Fruit fly (Drosophila melanogaster): ENCODE measurements around the gene Hipk.
A peak's percentile ranks its signal among the peaks of the same experiment; 100 is the strongest.

The Hipk gene

dm6 chr3L:589290-590281 is 46.7 kb downstream of the Hipk start (continued):
- TF ChIP-seq scrt (GFP tag; optimal IDR thresholded peaks at IDR 0.05) (no peak), CG12104 (GFP tag; optimal IDR thresholded peaks at IDR 0.05) (peak; percentile 65), Ssrp (tag; optimal IDR thresholded peaks at IDR 0.05) (peak; percentile 84), CG6689 (GFP tag; IDR thresholded peaks at IDR 0.05) (peak; percentile 88), CG6683 (GFP tag; optimal IDR thresholded peaks at IDR 0.05) (peak; percentile 69), pho (GFP tag; optimal IDR thresholded peaks at IDR 0.05) (peak; percentile 87), Awh (GFP tag; IDR thresholded peaks at IDR 0.05) (peak; percentile 84), ssp (GFP tag; IDR thresholded peaks at IDR 0.05) (peak; percentile 75), Dp (GFP tag; optimal IDR thresholded peaks at IDR 0.05) (no peak), CG14050 (GFP tag; IDR thresholded peaks at IDR 0.05) (peak; percentile 85), caup (GFP tag; optimal IDR thresholded peaks at IDR 0.05; ENCODE audit: severe bottlenecking) (peak; percentile 86), hkb (optimal IDR thresholded peaks at IDR 0.05) (no peak), hkb (GFP tag; IDR thresholded peaks at IDR 0.05) (peak; percentile 89), CG31365 (tag; optimal IDR thresholded peaks at IDR 0.05) (peak; percentile 70), lbe (GFP tag; optimal IDR thresholded peaks at IDR 0.05) (no peak), en (GFP tag; optimal IDR thresholded peaks at IDR 0.05) (peak; percentile 87), ap (GFP tag; IDR thresholded peaks at IDR 0.05) (peak; percentile 81), row (GFP tag; IDR thresholded peaks at IDR 0.05) (peak; percentile 95), CG18619 (GFP tag; optimal IDR thresholded peaks at IDR 0.05) (peak; percentile 89), otp (GFP tag; IDR thresholded peaks at IDR 0.05) (peak; percentile 93), ftz-f1 (GFP tag; optimal IDR thresholded peaks at IDR 0.05) (peak; percentile 55), br (optimal IDR thresholded peaks at IDR 0.05) (no peak), mld (GFP tag; IDR thresholded peaks at IDR 0.05; ENCODE audit: partially characterized antibody) (no peak), trh (GFP tag; optimal IDR thresholded peaks at IDR 0.05) (peak; percentile 70), CG12942 (GFP tag; optimal IDR thresholded peaks at IDR 0.05) (peak; percentile 74), dati (GFP tag; IDR thresholded peaks at IDR 0.05) (peak; percentile 83), CG1529 (GFP tag; optimal IDR thresholded peaks at IDR 0.05) (peak; percentile 79), stc (GFP tag; IDR thresholded peaks at IDR 0.05) (peak; percentile 78), CG17829 (tag; optimal IDR thresholded peaks at IDR 0.05) (peak; percentile 93), Mes4 (GFP tag; optimal IDR thresholded peaks at IDR 0.05) (peak; percentile 88), fd64A (GFP tag; optimal IDR thresholded peaks at IDR 0.05) (peak; percentile 77), usp (GFP tag; optimal IDR thresholded peaks at IDR 0.05) (no peak), Sin3A (optimal IDR thresholded peaks at IDR 0.05) (no peak), Gug (GFP tag; IDR thresholded peaks at IDR 0.05) (peak; percentile 95), Hr3 (GFP tag; optimal IDR thresholded peaks at IDR 0.05) (peak; percentile 84), repo (GFP tag; optimal IDR thresholded peaks at IDR 0.05) (peak; percentile 91), CG4854 (GFP tag; optimal IDR thresholded peaks at IDR 0.05) (peak; percentile 73), CG15696 (tag; optimal IDR thresholded peaks at IDR 0.05) (peak; percentile 94), CG1602 (GFP tag; optimal IDR thresholded peaks at IDR 0.05) (peak; percentile 86), CG9797 (GFP tag; optimal IDR thresholded peaks at IDR 0.05) (peak; percentile 32), Atf6 (GFP tag; IDR thresholded peaks at IDR 0.05) (peak; percentile 91), corto (GFP tag; optimal IDR thresholded peaks at IDR 0.05) (no peak), CG6175 (GFP tag; IDR thresholded peaks at IDR 0.05) (peak; percentile 86), CG16863 (GFP tag; optimal IDR thresholded peaks at IDR 0.05) (peak; percentile 91), Deaf1 (tag; optimal IDR thresholded peaks at IDR 0.05) (peak; percentile 90), CG13775 (GFP tag; optimal IDR thresholded peaks at IDR 0.05) (peak; percentile 97), gsb-n (tag; optimal IDR thresholded peaks at IDR 0.05) (peak; percentile 82), CG8765 (GFP tag; IDR thresholded peaks at IDR 0.05) (peak; percentile 92), CG11696 (GFP tag; IDR thresholded peaks at IDR 0.05) (peak; percentile 82), run (tag; optimal IDR thresholded peaks at IDR 0.05) (peak; percentile 72)

All from whole organism, embryonic.